Worm (Caenorhabditis elegans): ENCODE results near the gene str-264.

- TF ChIP-seq elt-3 (tag; optimal IDR thresholded peaks at IDR 0.05) (no peak), nhr-76 (tag; optimal IDR thresholded peaks at IDR 0.05) (no peak), egl-27 (tag; optimal IDR thresholded peaks at IDR 0.05) (no peak), mdl-1 (tag; optimal IDR thresholded peaks at IDR 0.05) (no peak), elt-2 (tag; optimal IDR thresholded peaks at IDR 0.05) (no peak), ceh-82 (tag; optimal IDR thresholded peaks at IDR 0.05) (no peak), nhr-237 (tag; optimal IDR thresholded peaks at IDR 0.05) (no peak), pha-4 (tag; optimal IDR thresholded peaks at IDR 0.05) (no peak), ceh-16 (tag; optimal IDR thresholded peaks at IDR 0.05) (no peak), pqm-1 (tag; optimal IDR thresholded peaks at IDR 0.05) (no peak), elt-1 (tag; optimal IDR thresholded peaks at IDR 0.05) (no peak), ama-1 (optimal IDR thresholded peaks at IDR 0.05) (no peak), ZK546.5 (tag; optimal IDR thresholded peaks at IDR 0.05) (no peak)
These were observed 2.8 kb upstream of the str-264 start, which contains the start of gene srh-219 for ce11 chrV:15495169-15495568.

Measured in whole organism, L3 larva.